Worm (Caenorhabditis elegans) whole organism, early embryonic: Measurements from ENCODE around the gene K02D10.3.

Source experiments
- B0310.2 ChIP-seq: sonication (generic microtip); optimal IDR thresholded peaks from 2 replicates; lab custom pipeline; 2016; ENCODE audit warnings: mild to moderate bottlenecking, missing genetic modification characterization, missing compliant biosample characterization
- aly-1 ChIP-seq: sonication (generic microtip); optimal IDR thresholded peaks from 2 replicates; lab custom pipeline; 2016; ENCODE audit warnings: missing genetic modification characterization, missing compliant biosample characterization
- ama-1 ChIP-seq: fragments of 150-350 bp; optimal IDR thresholded peaks from 2 replicates; lab custom pipeline; 2014
- flt-1 ChIP-seq: fragments of 200-800 bp; sonication (Bioruptor generic); IDR thresholded peaks from 2 replicates; pipeline ENCODE4 v1.3.6; 2022; ENCODE audit warnings: missing genetic modification characterization, missing compliant biosample characterization
- scrt-1 ChIP-seq: fragments of 200-800 bp; sonication (Bioruptor generic); IDR thresholded peaks from 2 replicates; pipeline ENCODE4 v1.3.6; 2022; ENCODE audit warnings: missing genetic modification characterization, missing compliant biosample characterization
- sea-1 ChIP-seq: fragments of 200-800 bp; sonication (Bioruptor generic); conservative IDR thresholded peaks from 2 replicates; pipeline ENCODE4 v1.3.6; 2022; ENCODE audit warnings: missing genetic modification characterization, missing compliant biosample characterization
- tbx-11 ChIP-seq: fragments of 200-800 bp; sonication (Bioruptor generic); IDR thresholded peaks from 2 replicates; pipeline ENCODE4 v1.3.6; 2022; ENCODE audit warnings: missing genetic modification characterization, missing compliant biosample characterization
- tbx-37 ChIP-seq: fragments of 200-800 bp; sonication (Bioruptor generic); conservative IDR thresholded peaks from 2 replicates; pipeline ENCODE4 v1.3.6; 2022; ENCODE audit warnings: missing genetic modification reagents, missing genetic modification characterization, missing compliant biosample characterization

- TF ChIP-seq ama-1 (lab: Kevin White, UChicago), result no peak
- no peak for TF ChIP-seq tbx-37
- TF ChIP-seq B0310.2 (tag; lab: Kevin White, UChicago), result no peak
- no peak for TF ChIP-seq tbx-11
- TF ChIP-seq sea-1 (GFP tag; lab: Robert Waterston, UW), result no peak
- no peak for TF ChIP-seq flt-1 (GFP tag; lab: Robert Waterston, UW)
- no peak for TF ChIP-seq scrt-1 (GFP tag; lab: Robert Waterston, UW)
- TF ChIP-seq aly-1, result no peak
Observed at ce11 chrIII:8772428-8773027, 777 bp upstream of the K02D10.3 start.
